Fruit fly (Drosophila melanogaster) whole organism: ENCODE results near the gene MED1.

Source experiments
- CG8478 ChIP-seq: fragments of >200 bp; optimal IDR thresholded peaks from 2 replicates; lab custom pipeline; 2018; ENCODE audit warnings: inconsistent platforms
- Dll ChIP-seq: fragments of >200 bp; optimal IDR thresholded peaks from 2 replicates; lab custom pipeline; 2017
- EcR ChIP-seq, 2 experiments: fragments of >200 bp; optimal IDR thresholded peaks; 2 replicates each; lab custom pipeline; 2017; ENCODE audit warnings: missing biosample characterization in 2 of 2, missing genetic modification characterization in 2 of 2, missing genetic modification reagents in 2 of 2
- pan ChIP-seq: fragments of >200 bp; optimal IDR thresholded peaks from 2 replicates; lab custom pipeline; 2017
- psq ChIP-seq: fragments of >200 bp; optimal IDR thresholded peaks from 2 replicates; lab custom pipeline; 2017
- usp ChIP-seq: fragments of >200 bp; optimal IDR thresholded peaks from 2 replicates; lab custom pipeline; 2017; ENCODE audit warnings: missing biosample characterization, missing genetic modification characterization, mixed read lengths

Gene MED1

DNA sequence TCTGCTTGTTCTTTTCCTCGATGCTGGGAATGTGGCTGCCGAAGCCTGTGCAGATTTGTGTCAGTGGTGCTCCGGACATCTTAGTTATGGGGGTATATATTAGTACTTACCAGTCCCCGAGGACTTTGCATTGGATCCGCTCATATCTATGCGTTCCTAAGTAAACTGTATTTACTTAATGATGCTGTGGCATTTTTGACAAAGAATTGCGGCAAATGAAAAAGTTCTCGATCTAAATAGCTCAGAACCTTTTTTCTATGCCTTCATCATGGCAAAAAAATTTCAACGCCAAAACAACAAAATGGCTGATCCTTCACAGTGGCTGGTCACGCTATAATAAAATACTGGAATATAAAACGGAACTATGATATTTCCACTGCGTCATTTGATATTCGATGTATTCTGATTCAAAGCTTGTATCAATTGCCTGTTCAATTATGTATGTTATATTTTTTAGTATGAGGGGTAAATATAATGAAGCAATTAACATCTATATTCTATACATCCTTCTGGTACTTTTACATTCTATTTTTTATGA, at the start of gene MED1:
MED1 (minus strand) TSS at position 295 of the 538 bp plus-strand sequence.
- TF ChIP-seq psq (lab: Kevin White, UChicago) (no peak), EcR (GFP tag; optimal IDR thresholded peaks at IDR 0.05; lab: Kevin White, UChicago) (no peak), usp (GFP tag; lab: Kevin White, UChicago) (no peak), CG8478 (no peak), Dll (lab: Kevin White, UChicago) (no peak), pan (lab: Kevin White, UChicago) (no peak)

DNA sequence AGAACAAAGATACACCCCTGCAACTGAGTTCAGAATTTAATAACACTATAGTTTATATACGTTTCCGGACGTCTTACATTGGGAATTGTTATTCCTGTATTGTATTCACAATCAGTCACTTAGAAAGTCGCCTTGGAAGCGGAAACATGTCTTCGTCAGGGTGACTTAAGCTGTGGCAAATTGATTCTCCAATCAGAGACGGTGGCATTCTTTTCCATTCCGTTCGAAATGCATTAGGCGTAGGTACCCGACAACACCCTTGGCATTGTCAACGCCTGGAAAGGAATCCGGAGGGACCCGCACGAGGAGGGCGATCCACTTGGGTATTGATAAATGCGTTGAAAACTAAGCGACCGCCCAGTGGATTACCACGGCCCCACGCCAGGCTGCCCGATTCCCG, 49.7 kb upstream of the MED1 start, which contains the start of gene Sfp78E:
Sfp78E (minus strand) TSS at position 101 of the 400 bp plus-strand sequence.
- TF ChIP-seq pan (lab: Kevin White, UChicago) = no peak

dm6 chr3L:21679687-21680086, 45.4 kb upstream of the MED1 start, which contains the start of the genes Als2 and CG11248:
Gene Als2 (minus strand): TSS chr3L:21679755.
Gene CG11248 (plus strand): TSS chr3L:21680050.
- TF ChIP-seq CG8478 (no peak), Dll (lab: Kevin White, UChicago) (no peak), pan (lab: Kevin White, UChicago) (no peak)

- no peak for TF ChIP-seq usp (GFP tag; lab: Kevin White, UChicago)
- TF ChIP-seq pan (lab: Kevin White, UChicago) = no peak
- TF ChIP-seq psq (lab: Kevin White, UChicago) = no peak
- no peak for TF ChIP-seq EcR (GFP tag; optimal IDR thresholded peaks at IDR 0.05; lab: Kevin White, UChicago)
- no peak for TF ChIP-seq CG8478
- TF ChIP-seq Dll (lab: Kevin White, UChicago) = no peak
These were observed 37.6 kb upstream of the MED1 start, which contains the start of gene CG11249 for dm6 chr3L:21671839-21672238. Gene CG11249 (plus strand): TSS chr3L:21672139.

- TF ChIP-seq EcR (GFP tag; optimal IDR thresholded peaks at IDR 0.05; lab: Kevin White, UChicago) (no peak), CG8478 (no peak), usp (GFP tag; lab: Kevin White, UChicago) (no peak), pan (lab: Kevin White, UChicago) (no peak), psq (lab: Kevin White, UChicago) (no peak), Dll (lab: Kevin White, UChicago) (no peak)
These were observed 33.3 kb upstream of the MED1 start for dm6 chr3L:21667530-21667929.

DNA sequence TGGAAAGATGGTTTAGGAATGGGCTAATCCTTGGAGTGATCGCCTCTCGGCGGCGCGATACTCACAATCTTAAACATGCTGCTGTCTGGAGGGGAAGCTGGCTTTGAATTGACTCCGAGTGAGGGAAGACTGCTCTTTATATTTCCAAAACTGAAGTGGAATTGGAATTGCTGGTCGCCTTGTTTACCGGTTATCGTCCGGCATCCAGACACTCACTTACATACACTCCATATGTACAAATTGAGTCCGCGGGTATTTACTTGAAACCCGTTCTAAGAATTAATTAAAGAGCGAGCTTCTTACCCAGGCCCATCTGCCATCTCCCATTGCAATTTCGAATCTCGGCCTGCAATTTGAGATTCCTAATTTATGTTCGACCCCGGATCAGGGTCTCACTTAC, 32.6 kb upstream of the MED1 start, which contains the start of gene Cpr78E:
Cpr78E (minus strand) TSS at position 101 of the 400 bp plus-strand sequence.
- no peak for TF ChIP-seq Dll (lab: Kevin White, UChicago)
- TF ChIP-seq CG8478 = no peak
- TF ChIP-seq pan (lab: Kevin White, UChicago) = no peak
- TF ChIP-seq psq (lab: Kevin White, UChicago) = no peak
- no peak for TF ChIP-seq usp (GFP tag; lab: Kevin White, UChicago)
- no peak for TF ChIP-seq EcR (GFP tag; optimal IDR thresholded peaks at IDR 0.05; lab: Kevin White, UChicago)

dm6 chr3L:21652768-21653167, 18.5 kb upstream of the MED1 start:
- TF ChIP-seq Dll (lab: Kevin White, UChicago) (no peak), psq (lab: Kevin White, UChicago) (no peak)

DNA sequence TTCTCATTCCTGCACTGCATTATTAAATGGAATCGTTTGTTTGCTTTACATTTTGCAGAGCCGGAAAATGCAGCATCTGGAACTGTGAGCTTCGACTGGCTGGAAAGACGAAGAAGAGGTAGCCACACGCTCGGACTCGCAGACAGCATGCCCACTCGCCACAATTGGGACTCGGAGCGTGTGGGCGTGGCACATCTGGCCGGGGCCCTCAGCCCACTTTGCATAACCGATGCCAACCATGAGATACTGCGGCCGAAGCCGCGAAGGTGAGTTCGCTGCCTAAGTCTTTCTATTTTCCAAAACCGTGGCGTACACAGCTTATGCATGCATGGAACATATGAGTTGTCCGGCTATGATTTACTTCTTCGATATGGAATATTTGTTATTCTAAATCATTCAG, 17.9 kb upstream of the MED1 start:
- no peak for TF ChIP-seq psq (lab: Kevin White, UChicago)

DNA sequence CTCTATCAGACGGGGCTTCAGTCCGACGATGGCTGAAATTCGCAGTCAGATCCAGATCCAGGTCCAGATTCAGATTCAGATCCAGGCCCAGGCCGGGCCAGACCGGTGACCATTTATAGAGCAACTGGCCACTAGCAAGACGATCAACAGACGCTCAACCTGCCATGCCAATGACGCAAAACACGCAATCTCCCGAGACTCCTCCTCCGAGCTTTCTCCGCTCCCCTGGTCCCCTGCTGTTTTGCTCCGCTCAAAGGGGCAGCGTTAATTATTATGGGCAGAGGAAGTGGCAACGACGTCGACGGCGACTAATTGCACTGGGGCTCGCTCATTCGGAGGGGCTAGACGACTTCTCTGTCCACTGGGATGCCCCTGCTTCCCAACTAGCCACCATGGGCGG, 17.2 kb upstream of the MED1 start:
- TF ChIP-seq EcR (GFP tag; optimal IDR thresholded peaks at IDR 0.05; lab: Kevin White, UChicago) (no peak), usp (GFP tag; lab: Kevin White, UChicago) (no peak), CG8478 (no peak), pan (lab: Kevin White, UChicago) (no peak), psq (lab: Kevin White, UChicago) (no peak), Dll (lab: Kevin White, UChicago) (no peak)

DNA sequence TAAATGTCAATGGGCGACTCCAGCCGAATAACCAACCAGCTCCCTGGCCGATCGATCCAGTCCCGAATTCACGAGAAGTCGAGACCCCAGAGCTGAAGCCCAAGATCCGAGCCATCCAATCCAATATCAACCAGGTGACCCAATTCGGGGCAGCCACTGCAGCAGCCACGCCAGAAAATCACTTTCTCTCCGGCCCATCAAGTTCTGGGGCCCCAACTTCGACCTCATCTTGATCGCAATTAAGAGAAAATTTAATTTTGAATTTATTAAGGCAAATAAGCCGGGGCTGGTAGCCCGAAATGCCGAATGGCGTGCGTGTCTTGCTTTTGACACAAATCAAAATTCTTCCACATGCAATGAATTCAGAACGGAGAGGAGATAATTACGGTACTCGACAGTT, 13.6 kb upstream of the MED1 start:
- TF ChIP-seq EcR (GFP tag; optimal IDR thresholded peaks at IDR 0.05; lab: Kevin White, UChicago) (no peak), usp (GFP tag; lab: Kevin White, UChicago) (no peak), Dll (lab: Kevin White, UChicago) (no peak), psq (lab: Kevin White, UChicago) (no peak), pan (lab: Kevin White, UChicago) (no peak), CG8478 (no peak)

DNA sequence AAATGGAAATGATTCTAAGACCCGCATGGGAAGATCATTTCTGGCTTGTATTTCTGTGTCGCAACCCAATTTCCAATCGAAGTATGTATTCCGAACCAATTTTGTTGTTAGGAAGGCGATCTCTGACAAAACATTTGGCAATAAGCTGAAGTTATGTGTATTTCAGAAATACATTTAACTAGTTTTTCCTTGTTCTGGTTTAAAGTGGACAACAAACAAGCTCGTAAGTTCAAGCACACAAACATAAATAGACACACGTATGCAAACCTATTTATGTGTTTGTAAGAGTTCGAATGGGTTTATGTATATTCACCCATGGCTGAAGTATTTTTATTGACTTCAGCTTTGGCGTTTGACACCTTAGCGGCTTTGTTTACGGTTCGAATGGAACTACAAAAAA, 11.6 kb upstream of the MED1 start:
- TF ChIP-seq CG8478 = no peak
- no peak for TF ChIP-seq psq (lab: Kevin White, UChicago)
- no peak for TF ChIP-seq pan (lab: Kevin White, UChicago)
- TF ChIP-seq usp (GFP tag; lab: Kevin White, UChicago) = no peak
- TF ChIP-seq Dll (lab: Kevin White, UChicago) = no peak
- no peak for TF ChIP-seq EcR (GFP tag; optimal IDR thresholded peaks at IDR 0.05; lab: Kevin White, UChicago)

DNA sequence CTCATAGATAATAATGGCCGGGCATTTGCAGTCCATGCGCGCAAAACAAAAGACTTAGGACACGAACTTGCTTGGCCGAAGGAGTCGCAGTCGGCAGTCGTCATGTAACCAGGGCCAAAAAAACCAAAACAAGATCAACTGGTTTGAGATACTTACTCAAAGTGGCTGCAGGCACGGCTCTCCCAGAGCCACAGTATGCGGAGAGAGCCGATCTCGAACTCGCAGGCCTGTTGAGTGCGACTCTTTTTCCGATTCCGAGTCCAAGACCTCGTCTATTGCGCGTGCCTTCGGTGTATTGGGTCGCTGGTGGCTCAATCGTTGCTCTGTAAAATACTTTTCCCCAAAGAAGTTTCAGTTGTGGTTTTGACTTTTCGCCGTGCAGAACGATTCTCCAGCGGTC, 10.4 kb upstream of the MED1 start, which contains the start of gene CG43980:
CG43980 (plus strand) TSS at position 352 of the 400 bp plus-strand sequence.
- TF ChIP-seq pan (lab: Kevin White, UChicago) = no peak
- no peak for TF ChIP-seq CG8478
- TF ChIP-seq usp (GFP tag; lab: Kevin White, UChicago) = no peak
- TF ChIP-seq psq (lab: Kevin White, UChicago) = no peak
- no peak for TF ChIP-seq EcR (GFP tag; optimal IDR thresholded peaks at IDR 0.05; lab: Kevin White, UChicago)
- TF ChIP-seq Dll (lab: Kevin White, UChicago) = no peak

dm6 chr3L:21644176-21644575, 9.9 kb upstream of the MED1 start:
- TF ChIP-seq pan (lab: Kevin White, UChicago) (no peak), psq (lab: Kevin White, UChicago) (no peak), Dll (lab: Kevin White, UChicago) (no peak), EcR (GFP tag; optimal IDR thresholded peaks at IDR 0.05; lab: Kevin White, UChicago) (peak in 1 of 2 experiments; percentile 79)
